Worm (Caenorhabditis elegans): ENCODE results near the gene dyf-7.

- TF ChIP-seq pha-4 (tag; optimal IDR thresholded peaks at IDR 0.05) (no peak), ceh-18 (tag; optimal IDR thresholded peaks at IDR 0.05) (no peak), pqm-1 (tag; optimal IDR thresholded peaks at IDR 0.05) (no peak)
Observed at ce11 chrX:9653478-9653877, 45.0 kb upstream of the dyf-7 start.
